Fruit fly (Drosophila melanogaster): ENCODE results near the gene RpS17.

- TF ChIP-seq spab (GFP tag; optimal IDR thresholded peaks at IDR 0.05): peak; percentile 95
- peak; percentile 99 for TF ChIP-seq eg (GFP tag; IDR thresholded peaks at IDR 0.05)
- peak; percentile 99 for TF ChIP-seq topi (GFP tag; optimal IDR thresholded peaks at IDR 0.05)
- TF ChIP-seq CG10669 (GFP tag; optimal IDR thresholded peaks at IDR 0.05): peak; percentile 96
- TF ChIP-seq Blimp-1 (GFP tag; optimal IDR thresholded peaks at IDR 0.05): peak; percentile 95
Measured at dm6 chr3L:9426656-9427294, 2.8 kb downstream of the RpS17 start, which contains the start of the genes Atat and Shc.
